Worm (Caenorhabditis elegans): ENCODE measurements around the gene C03B1.13.

ce11 chrX:6311391-6311790, 26.5 kb downstream of the C03B1.13 start, which contains the start of gene npr-38:
- TF ChIP-seq nhr-28 (tag; optimal IDR thresholded peaks at IDR 0.05) (no peak), jun-1 (tag; optimal IDR thresholded peaks at IDR 0.05) (no peak), zfp-2 (tag; optimal IDR thresholded peaks at IDR 0.05) (no peak), ceh-20 (GFP tag; IDR thresholded peaks at IDR 0.05) (no peak), arid-1 (GFP tag; conservative IDR thresholded peaks at IDR 0.05) (no peak), ama-1 (optimal IDR thresholded peaks at IDR 0.05) (no peak), nhr-77 (tag; optimal IDR thresholded peaks at IDR 0.05) (no peak), lir-3 (tag; optimal IDR thresholded peaks at IDR 0.05) (no peak), snpc-4 (tag; optimal IDR thresholded peaks at IDR 0.05) (no peak), daf-16 (GFP tag; optimal IDR thresholded peaks at IDR 0.05) (no peak), daf-16 (tag; optimal IDR thresholded peaks at IDR 0.05) (no peak), zfp-3 (GFP tag; conservative IDR thresholded peaks at IDR 0.05) (no peak), unc-62 (GFP tag; optimal IDR thresholded peaks at IDR 0.05 in 1 of 2) (no peak), unc-62 (tag; optimal IDR thresholded peaks at IDR 0.05) (no peak), ces-1 (GFP tag; optimal IDR thresholded peaks at IDR 0.05) (no peak), spr-3 (GFP tag; optimal IDR thresholded peaks at IDR 0.05) (no peak)
